Worm (Caenorhabditis elegans) whole organism, early embryonic: ENCODE results near the gene F10E9.1.

ENCODE experiments used
- B0310.2 ChIP-seq: sonication (generic microtip); optimal IDR thresholded peaks from 2 replicates; lab custom pipeline; 2016; ENCODE audit warnings: mild to moderate bottlenecking, missing genetic modification characterization, missing compliant biosample characterization
- F13C5.2 ChIP-seq: sonication (generic microtip); optimal IDR thresholded peaks from 2 replicates; lab custom pipeline; 2017; ENCODE audit warnings: mild to moderate bottlenecking, missing genetic modification characterization, inconsistent platforms, missing compliant biosample characterization
- aly-1 ChIP-seq: sonication (generic microtip); optimal IDR thresholded peaks from 2 replicates; lab custom pipeline; 2016; ENCODE audit warnings: missing genetic modification characterization, missing compliant biosample characterization
- ama-1 ChIP-seq: fragments of 150-350 bp; optimal IDR thresholded peaks from 2 replicates; lab custom pipeline; 2014
- ceh-13 ChIP-seq: fragments of 200-800 bp; sonication (Bioruptor generic); optimal IDR thresholded peaks from 2 replicates; lab custom pipeline; 2018; ENCODE audit warnings: mild to moderate bottlenecking, missing genetic modification characterization, missing compliant biosample characterization
- ceh-36 ChIP-seq: sonication (generic microtip); optimal IDR thresholded peaks from 2 replicates; lab custom pipeline; 2016; ENCODE audit warnings: missing genetic modification characterization, inconsistent platforms, missing compliant biosample characterization
- ets-7 ChIP-seq: sonication (generic microtip); optimal IDR thresholded peaks from 2 replicates; lab custom pipeline; 2016; ENCODE audit warnings: missing genotype, missing genetic modification characterization, missing compliant biosample characterization
- flt-1 ChIP-seq: fragments of 200-800 bp; sonication (Bioruptor generic); IDR thresholded peaks from 2 replicates; pipeline ENCODE4 v1.3.6; 2022; ENCODE audit warnings: missing genetic modification characterization, missing compliant biosample characterization
- hmbx-1 ChIP-seq: sonication (generic microtip); optimal IDR thresholded peaks from 2 replicates; lab custom pipeline; 2016; ENCODE audit warnings: mild to moderate bottlenecking, missing genetic modification characterization, missing compliant biosample characterization
- hmg-4 ChIP-seq: fragments of 200-800 bp; sonication (Bioruptor generic); optimal IDR thresholded peaks from 2 replicates; lab custom pipeline; 2018; ENCODE audit warnings: mild to moderate bottlenecking, missing genetic modification characterization, missing compliant biosample characterization
- hnd-1 ChIP-seq: sonication (generic microtip); optimal IDR thresholded peaks from 2 replicates; lab custom pipeline; 2016; ENCODE audit warnings: missing genetic modification characterization, missing compliant biosample characterization
- pes-1 ChIP-seq: fragments of 200-800 bp; sonication (Bioruptor generic); IDR thresholded peaks from 2 replicates; pipeline ENCODE4 v1.3.6; 2022; ENCODE audit warnings: missing genetic modification reagents, missing genetic modification characterization, missing compliant biosample characterization
- scrt-1 ChIP-seq: fragments of 200-800 bp; sonication (Bioruptor generic); IDR thresholded peaks from 2 replicates; pipeline ENCODE4 v1.3.6; 2022; ENCODE audit warnings: missing genetic modification characterization, missing compliant biosample characterization
- sea-1 ChIP-seq: fragments of 200-800 bp; sonication (Bioruptor generic); conservative IDR thresholded peaks from 2 replicates; pipeline ENCODE4 v1.3.6; 2022; ENCODE audit warnings: missing genetic modification characterization, missing compliant biosample characterization
- tbx-11 ChIP-seq: fragments of 200-800 bp; sonication (Bioruptor generic); IDR thresholded peaks from 2 replicates; pipeline ENCODE4 v1.3.6; 2022; ENCODE audit warnings: missing genetic modification characterization, missing compliant biosample characterization
- tbx-37 ChIP-seq: fragments of 200-800 bp; sonication (Bioruptor generic); conservative IDR thresholded peaks from 2 replicates; pipeline ENCODE4 v1.3.6; 2022; ENCODE audit warnings: missing genetic modification reagents, missing genetic modification characterization, missing compliant biosample characterization
- tra-4 ChIP-seq: sonication (generic microtip); optimal IDR thresholded peaks from 2 replicates; lab custom pipeline; 2017; ENCODE audit warnings: missing genetic modification characterization, missing compliant biosample characterization

F10E9.1 gene

ce11 chrIII:8322645-8323213 is at the start of gene F10E9.1:
Gene F10E9.1, plus strand, starts transcription at chrIII:8323163.
- TF ChIP-seq hmbx-1 (tag; lab: Kevin White, UChicago) (no peak), hnd-1 (tag; lab: Kevin White, UChicago) (no peak), tra-4 (no peak), hmg-4 (no peak), B0310.2 (no peak), ama-1 (lab: Kevin White, UChicago) (no peak), aly-1 (tag; lab: Kevin White, UChicago) (no peak)

DNA sequence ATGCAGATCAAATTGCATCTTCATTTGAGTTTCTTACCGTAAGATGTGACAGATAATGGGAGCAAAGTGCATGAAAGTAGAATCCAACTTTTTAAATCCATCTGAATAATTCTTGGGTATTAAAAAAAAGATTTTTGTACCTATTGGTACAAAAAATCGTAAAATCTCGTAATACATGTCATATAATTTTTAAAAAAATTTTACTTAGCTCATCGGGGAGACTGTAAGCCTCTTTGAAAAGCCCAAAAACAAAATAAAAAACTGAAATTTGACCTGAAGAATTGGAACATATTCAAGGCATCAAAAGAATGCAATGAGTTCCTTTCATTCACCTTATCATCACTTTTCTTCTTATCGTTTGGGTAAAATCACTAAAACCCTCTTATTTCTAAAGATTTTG is 47.1 kb upstream of the F10E9.1 start, which contains the start of gene clec-160:
clec-160 (minus strand) TSS at position 101 of the 400 bp plus-strand sequence.
- TF ChIP-seq ets-7 (tag; lab: Kevin White, UChicago) (no peak), ama-1 (lab: Kevin White, UChicago) (no peak), scrt-1 (GFP tag; lab: Robert Waterston, UW) (no peak), F13C5.2 (no peak), tra-4 (no peak), ceh-36 (tag; lab: Kevin White, UChicago) (no peak)

ce11 chrIII:8278801-8279200 is 44.2 kb upstream of the F10E9.1 start, which contains the start of gene mig-10:
Gene mig-10, plus strand, starts transcription at chrIII:8279101.
- no peak for TF ChIP-seq tra-4
- TF ChIP-seq sea-1 (GFP tag; lab: Robert Waterston, UW) = no peak
- TF ChIP-seq ama-1 (lab: Kevin White, UChicago) = no peak
- TF ChIP-seq pes-1 = no peak
- no peak for TF ChIP-seq hmbx-1 (tag; lab: Kevin White, UChicago)
- no peak for TF ChIP-seq ets-7 (tag; lab: Kevin White, UChicago)
- TF ChIP-seq scrt-1 (GFP tag; lab: Robert Waterston, UW) = no peak
- no peak for TF ChIP-seq ceh-13 (GFP tag; lab: Kevin White, UChicago)
- no peak for TF ChIP-seq B0310.2

DNA sequence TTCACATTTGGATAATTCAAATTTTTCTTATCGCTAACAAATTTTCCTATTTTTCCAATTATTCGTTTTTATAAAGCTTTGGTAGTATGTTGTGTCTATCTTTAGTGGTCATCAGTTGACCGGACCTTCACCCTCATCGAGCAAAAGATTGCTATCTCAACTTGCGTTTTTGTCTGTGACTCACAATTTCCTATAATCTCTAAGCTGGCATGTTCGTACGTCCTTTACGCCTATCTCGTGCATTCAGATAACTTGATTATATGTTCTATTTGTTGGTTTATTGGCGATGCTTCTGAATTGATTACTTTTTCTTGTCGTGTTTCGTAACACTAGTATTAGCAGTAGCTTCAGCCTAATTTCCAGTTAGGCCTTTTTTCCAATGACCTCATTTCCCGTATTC is 43.4 kb upstream of the F10E9.1 start:
- no peak for TF ChIP-seq B0310.2
- no peak for TF ChIP-seq ets-7 (tag; lab: Kevin White, UChicago)

- TF ChIP-seq sea-1 (GFP tag; lab: Robert Waterston, UW) = no peak
- TF ChIP-seq tbx-11 (GFP tag; lab: Robert Waterston, UW) = no peak
- TF ChIP-seq hmg-4 = no peak
- TF ChIP-seq pes-1 = no peak
- no peak for TF ChIP-seq tra-4
- TF ChIP-seq ceh-13 (GFP tag; lab: Kevin White, UChicago) = no peak
Measured at ce11 chrIII:8280352-8280751, 42.6 kb upstream of the F10E9.1 start.

DNA sequence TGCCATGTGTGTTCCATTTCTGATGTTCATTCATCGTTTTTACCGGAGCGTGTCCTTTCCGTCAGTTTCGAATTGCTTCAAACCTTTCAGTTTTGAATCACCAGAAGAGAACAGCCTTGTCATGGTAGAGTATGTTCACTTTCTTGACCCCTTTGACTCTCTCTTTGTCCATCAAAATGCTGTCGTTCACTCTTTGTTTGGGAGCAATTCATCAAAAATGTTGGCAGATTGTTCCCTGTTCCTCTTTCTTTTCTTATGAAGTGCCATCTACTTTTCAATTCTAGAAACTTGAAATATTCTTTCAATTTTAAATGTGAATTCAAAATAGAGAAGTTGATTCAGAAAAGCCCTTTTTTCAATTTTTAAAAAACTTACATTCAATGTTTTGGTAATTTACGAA is 41.7 kb upstream of the F10E9.1 start:
- TF ChIP-seq ets-7 (tag; lab: Kevin White, UChicago) (no peak), hnd-1 (tag; lab: Kevin White, UChicago) (no peak), B0310.2 (no peak), ama-1 (lab: Kevin White, UChicago) (no peak), tra-4 (no peak), flt-1 (GFP tag; lab: Robert Waterston, UW) (no peak), hmbx-1 (tag; lab: Kevin White, UChicago) (no peak), ceh-13 (GFP tag; lab: Kevin White, UChicago) (no peak), ceh-36 (tag; lab: Kevin White, UChicago) (no peak), aly-1 (tag; lab: Kevin White, UChicago) (no peak), sea-1 (GFP tag; lab: Robert Waterston, UW) (no peak), scrt-1 (GFP tag; lab: Robert Waterston, UW) (no peak), hmg-4 (no peak), tbx-37 (GFP tag; lab: Robert Waterston, UW) (no peak), tbx-11 (GFP tag; lab: Robert Waterston, UW) (no peak), F13C5.2 (no peak), pes-1 (no peak)

- TF ChIP-seq tbx-37 (GFP tag; lab: Robert Waterston, UW) = no peak
- no peak for TF ChIP-seq tra-4
- no peak for TF ChIP-seq hmg-4
- no peak for TF ChIP-seq ama-1 (lab: Kevin White, UChicago)
- no peak for TF ChIP-seq F13C5.2
- no peak for TF ChIP-seq flt-1 (GFP tag; lab: Robert Waterston, UW)
- no peak for TF ChIP-seq hmbx-1 (tag; lab: Kevin White, UChicago)
- no peak for TF ChIP-seq ceh-13 (GFP tag; lab: Kevin White, UChicago)
- TF ChIP-seq aly-1 (tag; lab: Kevin White, UChicago) = no peak
- TF ChIP-seq B0310.2 = no peak
- TF ChIP-seq ets-7 (tag; lab: Kevin White, UChicago) = no peak
- TF ChIP-seq hnd-1 (tag; lab: Kevin White, UChicago) = no peak
- no peak for TF ChIP-seq ceh-36 (tag; lab: Kevin White, UChicago)
- TF ChIP-seq tbx-11 (GFP tag; lab: Robert Waterston, UW) = no peak
- TF ChIP-seq sea-1 (GFP tag; lab: Robert Waterston, UW) = no peak
Measured at ce11 chrIII:8283525-8283924, 39.4 kb upstream of the F10E9.1 start.

DNA sequence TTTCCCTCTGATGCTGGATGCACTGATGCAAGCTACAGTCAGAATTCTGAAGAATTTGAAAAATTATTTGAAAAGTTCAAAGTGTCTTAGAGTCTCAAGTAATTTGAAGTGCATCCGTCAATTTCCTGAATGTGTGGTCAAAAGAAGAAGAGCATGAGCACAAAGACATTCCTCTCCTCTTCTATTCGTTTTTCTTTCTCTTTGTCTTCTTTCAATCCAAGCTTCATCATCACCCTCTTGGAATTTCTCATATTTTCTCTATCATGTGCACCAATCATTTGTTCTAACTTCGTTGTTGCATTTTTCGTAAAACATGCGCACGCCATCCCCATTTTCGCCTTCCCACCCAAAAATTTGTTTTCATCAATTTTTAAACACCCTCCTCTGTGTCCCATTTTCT is 37.0 kb upstream of the F10E9.1 start:
- TF ChIP-seq hmbx-1 (tag; lab: Kevin White, UChicago) (no peak), sea-1 (GFP tag; lab: Robert Waterston, UW) (no peak), tbx-37 (GFP tag; lab: Robert Waterston, UW) (no peak), aly-1 (tag; lab: Kevin White, UChicago) (no peak), hmg-4 (no peak), pes-1 (no peak), ceh-13 (GFP tag; lab: Kevin White, UChicago) (no peak), ets-7 (tag; lab: Kevin White, UChicago) (no peak), flt-1 (GFP tag; lab: Robert Waterston, UW) (no peak), tra-4 (no peak), ceh-36 (tag; lab: Kevin White, UChicago) (no peak), scrt-1 (GFP tag; lab: Robert Waterston, UW) (no peak), tbx-11 (GFP tag; lab: Robert Waterston, UW) (no peak)
